Worm (Caenorhabditis elegans) whole organism, mixed stage, embryonic: ENCODE results near the gene rbm-39.

Source experiments
- M03D4.4 ChIP-seq: sonication (generic microtip); optimal IDR thresholded peaks from 2 replicates; lab custom pipeline; 2017; ENCODE audit warnings: mild to moderate bottlenecking, missing genetic modification characterization, missing compliant biosample characterization
- elt-3 ChIP-seq: fragments of 150-350 bp; optimal IDR thresholded peaks from 2 replicates; lab custom pipeline; 2014; ENCODE audit warnings: missing biosample characterization, missing genetic modification characterization
- nhr-12 ChIP-seq: fragments of 150-350 bp; optimal IDR thresholded peaks from 2 replicates; lab custom pipeline; 2014; ENCODE audit warnings: missing biosample characterization, missing genetic modification characterization
- pha-4 ChIP-seq: fragments of 150-350 bp; optimal IDR thresholded peaks from 2 replicates; lab custom pipeline; 2018; ENCODE audit warnings: missing biosample characterization, missing genetic modification reagents, missing genetic modification characterization

DNA sequence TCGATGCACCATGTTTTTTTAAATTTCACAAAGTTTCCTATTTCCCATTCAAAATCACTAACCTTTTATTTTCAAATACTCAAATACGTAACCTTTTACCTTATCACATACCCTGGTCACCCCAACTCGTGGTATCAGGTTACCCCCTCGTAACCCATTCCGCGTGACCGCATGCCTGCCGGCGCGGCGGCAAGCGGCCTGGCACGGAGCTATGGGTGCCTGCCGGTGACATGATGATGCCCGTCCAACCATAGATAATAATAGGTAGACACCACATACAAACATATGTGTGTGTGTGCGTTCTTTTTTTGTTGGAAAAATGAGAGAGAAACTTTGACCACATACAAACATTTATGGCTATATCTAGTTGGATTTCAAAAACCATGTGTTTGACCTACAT, 53.1 kb downstream of the rbm-39 start:
- TF ChIP-seq nhr-12 (tag; lab: Kevin White, UChicago): no peak
- no peak for TF ChIP-seq pha-4
- no peak for TF ChIP-seq elt-3 (tag; lab: Kevin White, UChicago)
- no peak for TF ChIP-seq M03D4.4
